In genomic region chrIII:10624564-10624963, ce11 we compare ENCODE assay signal across 3 worm cellular contexts.
TF ChIP-seq lines count a peak whose summit lies in the region.

No protein-coding gene starts in this region.

TF ChIP-seq in whole organism, L4 larva, 104 proteins besides CTCF, POLR2A, EP300 and RAD21 (continued from another document and continues in another):
- TF ChIP-seq nhr-41 (GFP tag; IDR thresholded peaks at IDR 0.05; lab: Robert Waterston, UW) (0 out of 2 replicates have a peak, but pooled peaks have one; percentile 53), daf-8 (GFP tag; IDR thresholded peaks at IDR 0.05; lab: Robert Waterston, UW) (0 out of 2 replicates have a peak, but pooled peaks have one; percentile 24), T20F7.1 (GFP tag; optimal IDR thresholded peaks at IDR 0.05; lab: Kevin White, UChicago) (no peak), nhr-6 (tag; optimal IDR thresholded peaks at IDR 0.05; lab: Kevin White, UChicago) (peak; percentile 51), cey-2 (tag; optimal IDR thresholded peaks at IDR 0.05; lab: Kevin White, UChicago; ENCODE audit: borderline replicate concordance, insufficient read depth) (no peak), set-16 (GFP tag; IDR thresholded peaks at IDR 0.05; lab: Robert Waterston, UW) (0 out of 2 replicates have a peak, but pooled peaks have one; percentile 21), lin-15B (tag; optimal IDR thresholded peaks at IDR 0.05; lab: Kevin White, UChicago) (no peak), pha-4 (GFP tag; IDR thresholded peaks at IDR 0.05; lab: Robert Waterston, UW) (peak; percentile 88), pha-4 (tag; optimal IDR thresholded peaks at IDR 0.05; lab: Kevin White, UChicago) (no peak), mxl-3 (GFP tag; optimal IDR thresholded peaks at IDR 0.05; lab: Kevin White, UChicago) (peak; percentile 20), dve-1 (tag; optimal IDR thresholded peaks at IDR 0.05; lab: Kevin White, UChicago; ENCODE audit: insufficient read depth) (peak; percentile 46), madf-5 (GFP tag; IDR thresholded peaks at IDR 0.05; lab: Robert Waterston, UW) (peak; percentile 69 to 94; a peak in 3 of 4 replicates), lsy-2 (tag; optimal IDR thresholded peaks at IDR 0.05; lab: Kevin White, UChicago) (peak in 1 of 2 experiments; percentile 46), snpc-1.2 (GFP tag; IDR thresholded peaks at IDR 0.05; lab: Robert Waterston, UW) (peak; percentile 69; the same call in 1 of the 2 replicates), nhr-102 (tag; optimal IDR thresholded peaks at IDR 0.05; lab: Kevin White, UChicago) (peak; percentile 35), ceh-32 (tag; optimal IDR thresholded peaks at IDR 0.05; lab: Kevin White, UChicago; ENCODE audit: poor library complexity) (no peak), nhr-237 (tag; optimal IDR thresholded peaks at IDR 0.05; lab: Kevin White, UChicago) (no peak), hif-1 (tag; optimal IDR thresholded peaks at IDR 0.05; lab: Kevin White, UChicago) (peak in 1 of 2 experiments; percentile 23), ces-1 (GFP tag; optimal IDR thresholded peaks at IDR 0.05; lab: Kevin White, UChicago) (no peak), nhr-111 (GFP tag; optimal IDR thresholded peaks at IDR 0.05; lab: Kevin White, UChicago) (peak; percentile 37), skn-1 (tag; optimal IDR thresholded peaks at IDR 0.05; lab: Kevin White, UChicago) (no peak), ztf-11 (tag; optimal IDR thresholded peaks at IDR 0.05; lab: Kevin White, UChicago) (no peak), egl-43 (GFP tag; IDR thresholded peaks at IDR 0.05; lab: Robert Waterston, UW) (peak; percentile 94), nhr-10 (tag; optimal IDR thresholded peaks at IDR 0.05; lab: Kevin White, UChicago) (no peak), fkh-10 (GFP tag; optimal IDR thresholded peaks at IDR 0.05; lab: Kevin White, UChicago) (no peak), F10B5.3 (tag; optimal IDR thresholded peaks at IDR 0.05; lab: Kevin White, UChicago) (no peak), mes-2 (tag; optimal IDR thresholded peaks at IDR 0.05; lab: Kevin White, UChicago; ENCODE audit: poor library complexity, severe bottlenecking) (peak; percentile 66), aly-2 (tag; optimal IDR thresholded peaks at IDR 0.05; lab: Kevin White, UChicago) (no peak), T26A8.4 (GFP tag; IDR thresholded peaks at IDR 0.05; lab: Robert Waterston, UW) (peak; percentile 72), lim-7 (GFP tag; IDR thresholded peaks at IDR 0.05; lab: Robert Waterston, UW) (peak; percentile 99), lin-13 (GFP tag; optimal IDR thresholded peaks at IDR 0.05; lab: Kevin White, UChicago) (peak; percentile 69), nhr-25 (tag; optimal IDR thresholded peaks at IDR 0.05; lab: Kevin White, UChicago; ENCODE audit: borderline replicate concordance, insufficient read depth) (no peak), lin-29 (GFP tag; IDR thresholded peaks at IDR 0.05; lab: Robert Waterston, UW) (no peak), pqm-1 (tag; optimal IDR thresholded peaks at IDR 0.05; lab: Kevin White, UChicago) (no peak), zfp-3 (GFP tag; conservative IDR thresholded peaks at IDR 0.05; lab: Robert Waterston, UW) (0 out of 2 replicates have a peak, but pooled peaks have one; percentile 27), ceh-20 (GFP tag; IDR thresholded peaks at IDR 0.05; lab: Robert Waterston, UW) (peak; percentile 68), fos-1 (tag; optimal IDR thresholded peaks at IDR 0.05; lab: Kevin White, UChicago) (no peak), gei-8 (GFP tag; optimal IDR thresholded peaks at IDR 0.05; lab: Kevin White, UChicago) (peak; percentile 30), zfp-2 (tag; optimal IDR thresholded peaks at IDR 0.05; lab: Kevin White, UChicago) (no peak), nhr-48 (tag; optimal IDR thresholded peaks at IDR 0.05; lab: Kevin White, UChicago) (peak; percentile 23), attf-4 (tag; optimal IDR thresholded peaks at IDR 0.05; lab: Kevin White, UChicago) (no peak)

TF ChIP-seq in whole organism, late embryonic, 69 proteins besides CTCF, POLR2A, EP300 and RAD21 (continued from another document):
- TF ChIP-seq mec-3 (tag; optimal IDR thresholded peaks at IDR 0.05; lab: Kevin White, UChicago; ENCODE audit: borderline replicate concordance) (no peak), madf-2 (tag; optimal IDR thresholded peaks at IDR 0.05; lab: Kevin White, UChicago) (peak; percentile 63), pha-4 (tag; optimal IDR thresholded peaks at IDR 0.05; lab: Kevin White, UChicago) (no peak), pat-9 (tag; optimal IDR thresholded peaks at IDR 0.05; lab: Kevin White, UChicago) (peak; percentile 65), nhr-232 (tag; optimal IDR thresholded peaks at IDR 0.05; lab: Kevin White, UChicago) (peak; percentile 80), elt-2 (tag; optimal IDR thresholded peaks at IDR 0.05; lab: Kevin White, UChicago) (peak; percentile 76), pax-1 (tag; optimal IDR thresholded peaks at IDR 0.05; lab: Kevin White, UChicago) (no peak), K02D7.2 (tag; optimal IDR thresholded peaks at IDR 0.05; lab: Kevin White, UChicago) (peak; percentile 48), gmeb-2 (tag; optimal IDR thresholded peaks at IDR 0.05; lab: Kevin White, UChicago) (peak; percentile 43), lim-6 (tag; optimal IDR thresholded peaks at IDR 0.05; lab: Kevin White, UChicago) (no peak), ceh-9 (tag; optimal IDR thresholded peaks at IDR 0.05; lab: Kevin White, UChicago) (peak; percentile 29), ref-2 (tag; optimal IDR thresholded peaks at IDR 0.05; lab: Kevin White, UChicago) (peak; percentile 37), ceh-45 (GFP tag; IDR thresholded peaks at IDR 0.05; lab: Robert Waterston, UW) (no peak), tbx-7 (tag; optimal IDR thresholded peaks at IDR 0.05; lab: Kevin White, UChicago) (no peak), rnt-1 (tag; optimal IDR thresholded peaks at IDR 0.05; lab: Kevin White, UChicago) (peak; percentile 44), hlh-6 (tag; optimal IDR thresholded peaks at IDR 0.05; lab: Kevin White, UChicago) (peak; percentile 75), syd-9 (tag; optimal IDR thresholded peaks at IDR 0.05; lab: Kevin White, UChicago) (peak; percentile 48), elt-4 (tag; optimal IDR thresholded peaks at IDR 0.05; lab: Kevin White, UChicago) (no peak), ztf-16 (tag; optimal IDR thresholded peaks at IDR 0.05; lab: Kevin White, UChicago) (peak; percentile 56), ceh-48 (tag; optimal IDR thresholded peaks at IDR 0.05; lab: Kevin White, UChicago) (peak; percentile 66), C38D4.7 (GFP tag; optimal IDR thresholded peaks at IDR 0.05; lab: Kevin White, UChicago) (peak; percentile 67), pag-3 (tag; optimal IDR thresholded peaks at IDR 0.05; lab: Kevin White, UChicago; ENCODE audit: borderline replicate concordance) (no peak), tbx-2 (tag; optimal IDR thresholded peaks at IDR 0.05; lab: Kevin White, UChicago) (peak; percentile 51), unc-3 (GFP tag; conservative IDR thresholded peaks at IDR 0.05; lab: Robert Waterston, UW) (0 out of 2 replicates have a peak, but pooled peaks have one; percentile 34), unc-3 (tag; optimal IDR thresholded peaks at IDR 0.05; lab: Kevin White, UChicago) (peak; percentile 58), T23F11.4 (GFP tag; optimal IDR thresholded peaks at IDR 0.05; lab: Kevin White, UChicago) (peak; percentile 36), lin-11 (tag; optimal IDR thresholded peaks at IDR 0.05; lab: Kevin White, UChicago) (peak; percentile 70), C08G9.2 (tag; optimal IDR thresholded peaks at IDR 0.05; lab: Kevin White, UChicago) (peak; percentile 66), eyg-1 (tag; optimal IDR thresholded peaks at IDR 0.05; lab: Kevin White, UChicago) (peak; percentile 31), che-1 (tag; optimal IDR thresholded peaks at IDR 0.05; lab: Kevin White, UChicago) (peak; percentile 80)
TF ChIP-seq in whole organism, late embryonic: peak in this region for 41.

TF ChIP-seq in whole organism, mixed stage, embryonic, 35 proteins besides CTCF, POLR2A, EP300 and RAD21 (continued from another document):
- TF ChIP-seq elt-1 (tag; optimal IDR thresholded peaks at IDR 0.05; lab: Kevin White, UChicago; ENCODE audit: borderline replicate concordance, insufficient read depth) (no peak), ceh-43 (GFP tag; optimal IDR thresholded peaks at IDR 0.05; lab: Kevin White, UChicago) (peak; percentile 60), elt-3 (tag; optimal IDR thresholded peaks at IDR 0.05; lab: Kevin White, UChicago) (no peak), unc-62 (GFP tag; optimal IDR thresholded peaks at IDR 0.05; lab: Kevin White, UChicago) (no peak), lin-13 (tag; optimal IDR thresholded peaks at IDR 0.05; lab: Kevin White, UChicago) (peak; percentile 35)
